Worm (Caenorhabditis elegans): Measurements from ENCODE around the gene C03B1.7.
A peak's percentile ranks its signal among the peaks of the same experiment; 100 is the strongest.

The C03B1.7 gene

ce11 chrX:6374451-6374850, 32.8 kb downstream of the C03B1.7 start, which contains the start of gene C03B1.1:
C03B1.1 (plus strand) TSS chrX:6374751.
- TF ChIP-seq pha-4 (tag; optimal IDR thresholded peaks at IDR 0.05) (no peak), che-1 (tag; optimal IDR thresholded peaks at IDR 0.05) (no peak), dmd-4 (tag; optimal IDR thresholded peaks at IDR 0.05; ENCODE audit: borderline replicate concordance) (no peak), ets-4 (tag; optimal IDR thresholded peaks at IDR 0.05) (no peak), hlh-13 (GFP tag; optimal IDR thresholded peaks at IDR 0.05) (no peak), sox-4 (tag; optimal IDR thresholded peaks at IDR 0.05) (no peak), fax-1 (tag; optimal IDR thresholded peaks at IDR 0.05) (no peak), dve-1 (tag; optimal IDR thresholded peaks at IDR 0.05) (no peak), hlh-15 (tag; optimal IDR thresholded peaks at IDR 0.05) (no peak), nfya-1 (tag; optimal IDR thresholded peaks at IDR 0.05) (no peak), unc-3 (GFP tag; conservative IDR thresholded peaks at IDR 0.05) (no peak), unc-3 (tag; optimal IDR thresholded peaks at IDR 0.05) (no peak), syd-9 (tag; optimal IDR thresholded peaks at IDR 0.05) (no peak), ceh-30 (tag; optimal IDR thresholded peaks at IDR 0.05) (no peak), ref-2 (tag; optimal IDR thresholded peaks at IDR 0.05) (no peak), fkh-10 (GFP tag; optimal IDR thresholded peaks at IDR 0.05) (no peak), tbx-7 (tag; optimal IDR thresholded peaks at IDR 0.05) (no peak), T23F11.4 (GFP tag; optimal IDR thresholded peaks at IDR 0.05) (no peak)

- TF ChIP-seq mec-3 (tag; optimal IDR thresholded peaks at IDR 0.05; ENCODE audit: borderline replicate concordance) (no peak), elt-2 (tag; optimal IDR thresholded peaks at IDR 0.05) (peak; percentile 58), ama-1 (optimal IDR thresholded peaks at IDR 0.05) (no peak), tbx-2 (tag; optimal IDR thresholded peaks at IDR 0.05) (no peak), pha-4 (tag; optimal IDR thresholded peaks at IDR 0.05) (no peak), ceh-6 (GFP tag; optimal IDR thresholded peaks at IDR 0.05) (no peak), pros-1 (tag; optimal IDR thresholded peaks at IDR 0.05) (no peak), K02D7.2 (tag; optimal IDR thresholded peaks at IDR 0.05) (no peak)
Observed at ce11 chrX:6377634-6378288, 36.1 kb downstream of the C03B1.7 start, which contains the start of gene lmp-1. lmp-1 (minus strand) TSS chrX:6377684.

ce11 chrX:6378363-6378762, 36.8 kb downstream of the C03B1.7 start:
- TF ChIP-seq ceh-45 (GFP tag; IDR thresholded peaks at IDR 0.05) (no peak), ets-4 (tag; optimal IDR thresholded peaks at IDR 0.05) (no peak), zip-5 (tag; optimal IDR thresholded peaks at IDR 0.05) (no peak), eyg-1 (tag; optimal IDR thresholded peaks at IDR 0.05) (no peak), fax-1 (tag; optimal IDR thresholded peaks at IDR 0.05) (no peak), ceh-19 (GFP tag; optimal IDR thresholded peaks at IDR 0.05) (peak; percentile 36), lin-11 (tag; optimal IDR thresholded peaks at IDR 0.05) (no peak), pag-3 (tag; optimal IDR thresholded peaks at IDR 0.05; ENCODE audit: borderline replicate concordance) (no peak), ceh-9 (tag; optimal IDR thresholded peaks at IDR 0.05) (no peak), syd-9 (tag; optimal IDR thresholded peaks at IDR 0.05) (peak; percentile 60), rnt-1 (tag; optimal IDR thresholded peaks at IDR 0.05) (peak; percentile 28), C08G9.2 (tag; optimal IDR thresholded peaks at IDR 0.05) (peak; percentile 40), ceh-18 (tag; optimal IDR thresholded peaks at IDR 0.05) (peak; percentile 31), tbx-7 (tag; optimal IDR thresholded peaks at IDR 0.05) (no peak), hlh-15 (tag; optimal IDR thresholded peaks at IDR 0.05) (no peak), npax-4 (tag; optimal IDR thresholded peaks at IDR 0.05) (no peak), ceh-48 (tag; optimal IDR thresholded peaks at IDR 0.05) (peak; percentile 30), hlh-6 (tag; optimal IDR thresholded peaks at IDR 0.05) (peak; percentile 50), ref-2 (tag; optimal IDR thresholded peaks at IDR 0.05) (no peak), ceh-14 (tag; optimal IDR thresholded peaks at IDR 0.05) (peak; percentile 68), pros-1 (tag; optimal IDR thresholded peaks at IDR 0.05) (no peak), mec-3 (tag; optimal IDR thresholded peaks at IDR 0.05; ENCODE audit: borderline replicate concordance) (no peak), ztf-16 (tag; optimal IDR thresholded peaks at IDR 0.05) (no peak), nfya-1 (tag; optimal IDR thresholded peaks at IDR 0.05) (peak; percentile 65), hlh-8 (tag; optimal IDR thresholded peaks at IDR 0.05) (peak; percentile 9), gmeb-2 (tag; optimal IDR thresholded peaks at IDR 0.05) (no peak), C38D4.7 (GFP tag; optimal IDR thresholded peaks at IDR 0.05) (no peak), tbx-2 (tag; optimal IDR thresholded peaks at IDR 0.05) (peak; percentile 77), fkh-6 (tag; optimal IDR thresholded peaks at IDR 0.05) (no peak), dmd-4 (tag; optimal IDR thresholded peaks at IDR 0.05; ENCODE audit: borderline replicate concordance) (no peak), pat-9 (tag; optimal IDR thresholded peaks at IDR 0.05) (peak; percentile 11), K09A11.1 (tag; optimal IDR thresholded peaks at IDR 0.05; ENCODE audit: insufficient read depth) (no peak), che-1 (tag; optimal IDR thresholded peaks at IDR 0.05) (no peak), nhr-232 (tag; optimal IDR thresholded peaks at IDR 0.05) (no peak)
